Worm (Caenorhabditis elegans): ENCODE data around the gene nmt-1.
A peak's percentile ranks its signal among the peaks of the same experiment; 100 is the strongest.

nmt-1 gene

ce11 chrIII:6139328-6139727 is 23.2 kb upstream of the nmt-1 start:
- TF ChIP-seq spr-1 (tag; optimal IDR thresholded peaks at IDR 0.05) (no peak), mxl-2 (GFP tag; conservative IDR thresholded peaks at IDR 0.05) (no peak), ctbp-1 (GFP tag; IDR thresholded peaks at IDR 0.05) (no peak), nhr-102 (tag; optimal IDR thresholded peaks at IDR 0.05) (no peak), mes-2 (tag; optimal IDR thresholded peaks at IDR 0.05; ENCODE audit: poor library complexity, severe bottlenecking) (no peak), F44E2.7 (GFP tag; IDR thresholded peaks at IDR 0.05) (no peak), mdl-1 (tag; optimal IDR thresholded peaks at IDR 0.05) (peak in 1 of 2 experiments; percentile 21), daf-12 (tag; optimal IDR thresholded peaks at IDR 0.05) (no peak), saeg-2 (GFP tag; IDR thresholded peaks at IDR 0.05) (no peak)

DNA sequence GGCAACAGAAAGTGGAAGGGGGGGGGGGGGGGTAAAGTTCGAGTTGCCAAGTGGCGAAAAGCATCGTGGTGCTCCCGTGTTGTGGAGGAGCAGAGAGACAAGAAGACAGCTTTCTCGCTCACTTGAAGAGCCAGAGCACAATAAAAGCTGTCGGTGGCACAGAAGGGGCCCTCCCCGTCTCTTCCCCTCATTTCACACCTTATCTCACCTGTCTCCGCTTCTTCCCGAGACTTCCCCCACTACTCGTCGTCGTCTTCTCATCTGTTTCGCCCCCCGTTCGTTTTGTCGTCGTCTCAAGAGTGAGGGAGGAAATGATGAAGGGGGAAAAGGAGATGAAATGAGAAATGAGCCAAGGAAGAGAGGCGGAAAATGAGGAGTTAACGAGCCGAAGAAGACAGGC is 22.3 kb upstream of the nmt-1 start:
- TF ChIP-seq rbr-2 (tag; optimal IDR thresholded peaks at IDR 0.05) (peak; percentile 4), hmg-1.1 (GFP tag; IDR thresholded peaks at IDR 0.05) (no peak), ctbp-1 (GFP tag; IDR thresholded peaks at IDR 0.05) (peak; percentile 69), hif-1 (tag; optimal IDR thresholded peaks at IDR 0.05) (peak in 1 of 2 experiments; percentile 29), hlh-11 (tag; optimal IDR thresholded peaks at IDR 0.05) (peak; percentile 72), set-16 (GFP tag; IDR thresholded peaks at IDR 0.05) (peak; percentile 86), nhr-11 (tag; optimal IDR thresholded peaks at IDR 0.05) (peak; percentile 32), mxl-3 (GFP tag; optimal IDR thresholded peaks at IDR 0.05) (peak; percentile 58), tag-97 (GFP tag; IDR thresholded peaks at IDR 0.05) (no peak), lin-38 (GFP tag; IDR thresholded peaks at IDR 0.05) (0 out of 2 replicates have a peak, but pooled peaks have one; percentile 11), madf-5 (GFP tag; IDR thresholded peaks at IDR 0.05) (no peak), egl-43 (GFP tag; IDR thresholded peaks at IDR 0.05) (peak; percentile 69; the same call in 1 of the 2 replicates)

DNA sequence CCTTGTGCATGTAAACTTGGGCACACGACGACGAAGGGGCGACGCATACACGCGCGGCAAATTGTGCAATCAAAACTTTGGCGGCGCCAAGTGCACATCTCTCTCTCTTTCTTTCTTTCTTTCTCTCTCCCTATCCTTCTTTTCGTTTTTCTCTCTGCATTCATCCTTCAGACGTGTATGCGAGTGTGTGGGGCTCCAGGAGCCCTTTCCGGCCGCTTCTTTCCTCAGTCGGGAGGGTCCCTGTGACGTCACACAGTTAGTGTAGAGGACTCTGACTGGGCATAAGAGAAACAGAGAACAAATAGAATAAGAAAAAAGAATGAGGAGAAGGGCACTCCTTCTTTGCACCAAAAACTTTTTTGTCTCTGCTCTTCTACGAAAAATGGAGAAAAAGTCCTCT is 21.3 kb upstream of the nmt-1 start:
- TF ChIP-seq ZK337.2 (GFP tag; IDR thresholded peaks at IDR 0.05) = no peak
- no peak for TF ChIP-seq nhr-6 (tag; optimal IDR thresholded peaks at IDR 0.05)
- no peak for TF ChIP-seq lin-29 (GFP tag; IDR thresholded peaks at IDR 0.05)
- TF ChIP-seq nhr-11 (tag; optimal IDR thresholded peaks at IDR 0.05) = no peak
- TF ChIP-seq zag-1 (tag; optimal IDR thresholded peaks at IDR 0.05) = peak; percentile 40
- TF ChIP-seq fos-1 (tag; optimal IDR thresholded peaks at IDR 0.05) = no peak
- no peak for TF ChIP-seq daf-16 (GFP tag; optimal IDR thresholded peaks at IDR 0.05)
- no peak for TF ChIP-seq daf-16 (tag; optimal IDR thresholded peaks at IDR 0.05)
- no peak for TF ChIP-seq lin-1 (GFP tag; IDR thresholded peaks at IDR 0.05)
- TF ChIP-seq nhr-48 (tag; optimal IDR thresholded peaks at IDR 0.05) = peak; percentile 10
- no peak for TF ChIP-seq zfp-2 (tag; optimal IDR thresholded peaks at IDR 0.05)
- no peak for TF ChIP-seq lin-39 (tag; optimal IDR thresholded peaks at IDR 0.05)
- TF ChIP-seq attf-4 (tag; optimal IDR thresholded peaks at IDR 0.05) = no peak
- no peak for TF ChIP-seq nhr-10 (tag; optimal IDR thresholded peaks at IDR 0.05)
- peak; percentile 75 for TF ChIP-seq set-16 (GFP tag; IDR thresholded peaks at IDR 0.05)
- TF ChIP-seq lin-15B (tag; optimal IDR thresholded peaks at IDR 0.05) = no peak
- no peak for TF ChIP-seq unc-130 (GFP tag; optimal IDR thresholded peaks at IDR 0.05)
- TF ChIP-seq nhr-28 (tag; optimal IDR thresholded peaks at IDR 0.05) = no peak
- TF ChIP-seq F37D6.2 (tag; optimal IDR thresholded peaks at IDR 0.05) = peak; percentile 73
- TF ChIP-seq F49E8.2 (tag; optimal IDR thresholded peaks at IDR 0.05; ENCODE audit: borderline replicate concordance) = no peak
- TF ChIP-seq mes-2 (tag; optimal IDR thresholded peaks at IDR 0.05; ENCODE audit: poor library complexity, severe bottlenecking) = peak; percentile 58
- TF ChIP-seq egl-27 (tag; optimal IDR thresholded peaks at IDR 0.05) = no peak
- no peak for TF ChIP-seq Y48G9A.11 (GFP tag; IDR thresholded peaks at IDR 0.05)
- TF ChIP-seq mdt-29 (GFP tag; IDR thresholded peaks at IDR 0.05) = no peak
- TF ChIP-seq ceh-32 (tag; optimal IDR thresholded peaks at IDR 0.05; ENCODE audit: poor library complexity) = no peak
- TF ChIP-seq skn-1 (tag; optimal IDR thresholded peaks at IDR 0.05) = no peak
- TF ChIP-seq F44E2.7 (GFP tag; IDR thresholded peaks at IDR 0.05) = no peak
- no peak for TF ChIP-seq sdz-12 (GFP tag; optimal IDR thresholded peaks at IDR 0.05)
- no peak for TF ChIP-seq T26A8.4 (GFP tag; IDR thresholded peaks at IDR 0.05)
- TF ChIP-seq hmg-1.1 (GFP tag; IDR thresholded peaks at IDR 0.05) = peak; percentile 64
- TF ChIP-seq ceh-82 (tag; optimal IDR thresholded peaks at IDR 0.05) = no peak
- no peak for TF ChIP-seq ceh-44 (GFP tag; IDR thresholded peaks at IDR 0.05)
- no peak for TF ChIP-seq ZK546.5 (tag; optimal IDR thresholded peaks at IDR 0.05)
